Fruit fly (Drosophila melanogaster) whole organism, embryonic: ENCODE measurements around the gene CG10252.

ENCODE experiments used
- Atf-2 ChIP-seq: fragments of 200-800 bp; sonication (Bioruptor generic); optimal IDR thresholded peaks from 2 replicates; lab custom pipeline; 2016; ENCODE audit warnings: missing biosample characterization, missing genetic modification characterization
- Atf3 ChIP-seq: fragments of 200-800 bp; sonication (Bioruptor generic); optimal IDR thresholded peaks from 3 replicates; lab custom pipeline; 2016; ENCODE audit warnings: missing biosample characterization, missing genetic modification characterization
- Awh ChIP-seq: fragments of 200-800 bp; sonication (Bioruptor generic); IDR thresholded peaks from 2 replicates; pipeline ENCODE4, ENCODE4 v1.3.6; 2022; ENCODE audit warnings: missing biosample characterization, missing genetic modification characterization
- CG10209 ChIP-seq: fragments of 200-800 bp; sonication (Bioruptor generic); optimal IDR thresholded peaks from 3 replicates; lab custom pipeline; 2017; ENCODE audit warnings: missing biosample characterization, mild to moderate bottlenecking, missing genetic modification characterization, missing genetic modification reagents
- CG10366 ChIP-seq: fragments of 200-800 bp; sonication (Bioruptor generic); IDR thresholded peaks from 2 replicates; pipeline ENCODE4 v1.3.6; 2022; ENCODE audit warnings: missing biosample characterization, missing genetic modification characterization
- CG10959 ChIP-seq: fragments of 200-800 bp; sonication (Bioruptor generic); IDR thresholded peaks from 2 replicates; pipeline ENCODE4 v1.3.6; 2022; ENCODE audit warnings: missing biosample characterization, missing genetic modification characterization
- CG12155 ChIP-seq: fragments of 200-800 bp; sonication (Bioruptor generic); optimal IDR thresholded peaks from 3 replicates; lab custom pipeline; 2016; ENCODE audit warnings: missing biosample characterization, missing genetic modification characterization
- CG12659 ChIP-seq: fragments of 200-800 bp; sonication (Bioruptor generic); optimal IDR thresholded peaks from 3 replicates; lab custom pipeline; 2017; ENCODE audit warnings: mild to moderate bottlenecking, missing biosample characterization, missing genetic modification reagents, missing genetic modification characterization
- CG12744 ChIP-seq: fragments of 200-800 bp; sonication (Bioruptor generic); optimal IDR thresholded peaks from 2 replicates; lab custom pipeline; 2016; ENCODE audit warnings: missing biosample characterization, missing genetic modification characterization
- CG12942 ChIP-seq: fragments of 200-800 bp; sonication (Bioruptor generic); optimal IDR thresholded peaks from 3 replicates; lab custom pipeline; 2016; ENCODE audit warnings: missing biosample characterization, missing genetic modification characterization
- CG13624 ChIP-seq: fragments of 200-800 bp; sonication (Bioruptor generic); optimal IDR thresholded peaks from 2 replicates; lab custom pipeline; 2016; ENCODE audit warnings: missing biosample characterization, missing genetic modification characterization
- CG17359 ChIP-seq: fragments of 200-800 bp; sonication (Bioruptor generic); optimal IDR thresholded peaks from 3 replicates; lab custom pipeline; 2018; ENCODE audit warnings: missing biosample characterization, mild to moderate bottlenecking, missing genetic modification characterization, moderate library complexity
- CG17802 ChIP-seq: fragments of 200-800 bp; sonication (Bioruptor generic); optimal IDR thresholded peaks from 2 replicates; lab custom pipeline; 2018; ENCODE audit warnings: missing biosample characterization, mild to moderate bottlenecking, missing genetic modification characterization, moderate library complexity
- CG2875 ChIP-seq: fragments of 200-800 bp; sonication (Bioruptor generic); optimal IDR thresholded peaks from 2 replicates; lab custom pipeline; 2017; ENCODE audit warnings: missing biosample characterization, mild to moderate bottlenecking, missing genetic modification characterization, missing genetic modification reagents
- CG30431 ChIP-seq: fragments of 200-800 bp; sonication (Bioruptor generic); optimal IDR thresholded peaks from 2 replicates; lab custom pipeline; 2017; ENCODE audit warnings: missing biosample characterization, missing genetic modification characterization
- CG3163 ChIP-seq: fragments of 200-800 bp; sonication (Bioruptor generic); optimal IDR thresholded peaks from 3 replicates; lab custom pipeline; 2016; ENCODE audit warnings: missing biosample characterization, missing genetic modification characterization
- CG32767 ChIP-seq: fragments of 200-800 bp; sonication (Bioruptor generic); IDR thresholded peaks from 2 replicates; pipeline ENCODE4 v1.3.6; 2022; ENCODE audit warnings: missing biosample characterization, missing genetic modification characterization
- CG4730 ChIP-seq: fragments of 200-800 bp; sonication (Bioruptor generic); IDR thresholded peaks from 2 replicates; pipeline ENCODE4 v1.3.6; 2022; ENCODE audit warnings: missing biosample characterization, missing genetic modification characterization
- CG4820 ChIP-seq: fragments of 200-800 bp; sonication (Bioruptor generic); optimal IDR thresholded peaks from 3 replicates; lab custom pipeline; 2016; ENCODE audit warnings: missing biosample characterization, missing genetic modification characterization
- CG6175 ChIP-seq: fragments of 200-800 bp; sonication (Bioruptor generic); IDR thresholded peaks from 3 replicates; pipeline ENCODE4 v1.3.6; 2022; ENCODE audit warnings: missing biosample characterization, missing genetic modification characterization
- CG6813 ChIP-seq: fragments of 200-800 bp; sonication (Bioruptor generic); optimal IDR thresholded peaks from 2 replicates; lab custom pipeline; 2017; ENCODE audit warnings: missing biosample characterization, missing genetic modification characterization, mild to moderate bottlenecking, moderate library complexity, missing genetic modification reagents
- CG7271 ChIP-seq: fragments of 200-800 bp; sonication (Bioruptor generic); optimal IDR thresholded peaks from 2 replicates; lab custom pipeline; 2018; ENCODE audit warnings: missing biosample characterization, mild to moderate bottlenecking, missing genetic modification characterization, moderate library complexity
- CG7357 ChIP-seq: fragments of 200-800 bp; sonication (Bioruptor generic); IDR thresholded peaks from 3 replicates; pipeline ENCODE4 v1.3.6; 2022; ENCODE audit warnings: missing biosample characterization, missing genetic modification characterization
- CG7372 ChIP-seq: fragments of 200-800 bp; sonication (Bioruptor generic); IDR thresholded peaks from 2 replicates; pipeline ENCODE4 v1.3.6; 2022; ENCODE audit warnings: missing biosample characterization, missing genetic modification characterization
- CG7786 ChIP-seq: fragments of 200-800 bp; sonication (Bioruptor generic); optimal IDR thresholded peaks from 2 replicates; lab custom pipeline; 2016; ENCODE audit warnings: missing biosample characterization, missing genetic modification characterization
- CG9727 ChIP-seq: fragments of 200-800 bp; sonication (Bioruptor generic); optimal IDR thresholded peaks from 3 replicates; lab custom pipeline; 2017; ENCODE audit warnings: missing biosample characterization, mild to moderate bottlenecking, missing genetic modification characterization
- CG9876 ChIP-seq: fragments of 200-800 bp; sonication (Bioruptor generic); optimal IDR thresholded peaks from 2 replicates; lab custom pipeline; 2016; ENCODE audit warnings: missing biosample characterization, missing genetic modification characterization
- CoRest ChIP-seq: fragments of 200-800 bp; sonication (Bioruptor generic); optimal IDR thresholded peaks from 3 replicates; lab custom pipeline; 2018; ENCODE audit warnings: missing biosample characterization, mild to moderate bottlenecking, missing genetic modification characterization, moderate library complexity
- Dll ChIP-seq: fragments of 200-800 bp; sonication (Bioruptor generic); IDR thresholded peaks from 4 replicates; pipeline ENCODE4 v1.3.6; 2022; ENCODE audit warnings: missing biosample characterization, missing genetic modification characterization; ENCODE audit not compliant: partially characterized antibody
- Dp ChIP-seq: fragments of 200-800 bp; sonication (Bioruptor generic); optimal IDR thresholded peaks from 2 replicates; lab custom pipeline; 2018; ENCODE audit warnings: missing biosample characterization, mild to moderate bottlenecking, missing genetic modification characterization, moderate library complexity
- Fer1 ChIP-seq: fragments of 200-800 bp; sonication (Bioruptor generic); optimal IDR thresholded peaks from 2 replicates; lab custom pipeline; 2017; ENCODE audit warnings: missing biosample characterization, mild to moderate bottlenecking, missing genetic modification characterization
- NFAT ChIP-seq: fragments of 200-800 bp; sonication (Bioruptor generic); IDR thresholded peaks from 2 replicates; pipeline ENCODE4 v1.3.6; 2022; ENCODE audit warnings: missing biosample characterization, missing genetic modification characterization
- Stat92E ChIP-seq, 3 experiments: fragments of >200 bp in 2 of 3; fragments of 200-800 bp in 1 of 3; sonication (Bioruptor generic) in 1 of 3; optimal IDR thresholded peaks; 2 replicates each; lab custom pipeline; 2017 to 2019; ENCODE audit warnings: missing biosample characterization in 3 of 3, missing genetic modification characterization in 3 of 3, mild to moderate bottlenecking in 1 of 3, moderate library complexity in 1 of 3
- amos ChIP-seq: fragments of 200-800 bp; sonication (Bioruptor generic); IDR thresholded peaks from 2 replicates; pipeline ENCODE4 v1.3.6; 2022; ENCODE audit warnings: missing biosample characterization, missing genetic modification characterization; ENCODE audit not compliant: partially characterized antibody
- da ChIP-seq: fragments of 200-800 bp; sonication (Bioruptor generic); optimal IDR thresholded peaks from 2 replicates; lab custom pipeline; 2016; ENCODE audit warnings: missing biosample characterization, missing genetic modification characterization
- en ChIP-seq: fragments of 200-800 bp; sonication (Bioruptor generic); optimal IDR thresholded peaks from 2 replicates; lab custom pipeline; 2016; ENCODE audit warnings: missing biosample characterization, missing genetic modification characterization
- h ChIP-seq: fragments of >200 bp; optimal IDR thresholded peaks from 2 replicates; lab custom pipeline; 2017
- kay ChIP-seq: fragments of 200-800 bp; sonication (Bioruptor generic); optimal IDR thresholded peaks from 2 replicates; lab custom pipeline; 2016; ENCODE audit warnings: missing biosample characterization, missing genetic modification characterization
- lbe ChIP-seq: fragments of 200-800 bp; sonication (Bioruptor generic); optimal IDR thresholded peaks from 2 replicates; lab custom pipeline; 2016; ENCODE audit warnings: missing biosample characterization, mild to moderate bottlenecking, missing genetic modification characterization
- lov ChIP-seq, 2 experiments: fragments of 200-800 bp in 1 of 2; fragments of >200 bp in 1 of 2; sonication (Bioruptor generic) in 1 of 2; IDR thresholded peaks in 1 of 2; optimal IDR thresholded peaks in 1 of 2; 2 replicates in 1 of 2; 3 replicates in 1 of 2; pipeline versions ENCODE4 v1.3.6 to Lab custom; 2017 to 2022; ENCODE audit warnings: missing biosample characterization in 1 of 2, missing genetic modification characterization in 1 of 2
- maf-S ChIP-seq: fragments of 200-800 bp; sonication (Bioruptor generic); optimal IDR thresholded peaks from 2 replicates; lab custom pipeline; 2016; ENCODE audit warnings: missing biosample characterization, missing genetic modification characterization
- nerfin-2 ChIP-seq: fragments of 200-800 bp; sonication (Bioruptor generic); IDR thresholded peaks from 2 replicates; pipeline ENCODE4 v1.3.6; 2022; ENCODE audit warnings: missing biosample characterization, missing genetic modification characterization; ENCODE audit not compliant: partially characterized antibody
- oc ChIP-seq: fragments of 200-800 bp; sonication (Bioruptor generic); optimal IDR thresholded peaks from 2 replicates; lab custom pipeline; 2018; ENCODE audit warnings: missing biosample characterization, mild to moderate bottlenecking, missing genetic modification characterization, moderate library complexity
- pnt ChIP-seq: fragments of 200-800 bp; sonication (Bioruptor generic); optimal IDR thresholded peaks from 3 replicates; lab custom pipeline; 2016; ENCODE audit warnings: missing biosample characterization, missing genetic modification characterization
- sd ChIP-seq: fragments of 200-800 bp; sonication (Bioruptor generic); optimal IDR thresholded peaks from 3 replicates; lab custom pipeline; 2018; ENCODE audit warnings: missing biosample characterization, mild to moderate bottlenecking, missing genetic modification characterization, moderate library complexity
- slp2 ChIP-seq: fragments of 200-800 bp; sonication (Bioruptor generic); optimal IDR thresholded peaks from 2 replicates; lab custom pipeline; 2016; ENCODE audit warnings: missing biosample characterization, missing genetic modification characterization
- sna ChIP-seq: fragments of 200-800 bp; sonication (Bioruptor generic); IDR thresholded peaks from 2 replicates; pipeline ENCODE4 v1.3.6; 2022; ENCODE audit warnings: missing biosample characterization, missing genetic modification characterization; ENCODE audit not compliant: partially characterized antibody
- tna ChIP-seq: fragments of 200-800 bp; sonication (Bioruptor generic); IDR thresholded peaks from 2 replicates; pipeline ENCODE4 v1.3.6; 2022; ENCODE audit warnings: missing biosample characterization, missing genetic modification characterization; ENCODE audit not compliant: partially characterized antibody
- wor ChIP-seq: fragments of 200-800 bp; sonication (Bioruptor generic); IDR thresholded peaks from 2 replicates; pipeline ENCODE4 v1.3.6; 2022; ENCODE audit warnings: missing biosample characterization, missing genetic modification characterization
- z ChIP-seq: fragments of 200-800 bp; sonication (Bioruptor generic); IDR thresholded peaks from 3 replicates; pipeline ENCODE4 v1.3.6; 2022; ENCODE audit warnings: missing biosample characterization, missing genetic modification characterization

The CG10252 gene

DNA sequence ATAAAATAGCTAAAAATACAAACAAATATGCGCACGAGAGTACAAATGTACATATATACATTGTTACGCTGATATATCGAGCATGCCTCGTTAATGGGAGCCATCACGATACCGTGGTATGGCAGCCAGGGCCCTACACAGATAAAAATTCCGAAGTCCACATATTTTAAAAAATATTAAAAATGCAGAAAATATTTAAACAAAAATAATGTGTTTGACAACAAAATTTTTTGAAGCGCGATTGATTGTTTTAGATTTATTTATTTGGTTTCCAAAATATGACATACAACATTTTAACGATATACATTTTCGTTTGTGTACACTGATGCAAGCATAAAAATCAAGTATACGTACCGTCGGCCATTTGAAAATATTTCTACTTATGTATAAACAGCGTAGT is 30.7 kb upstream of the CG10252 start (continued):
- TF ChIP-seq Atf3 (no peak), CG7357 (GFP tag; lab: Robert Waterston, UW) (peak; percentile 67), amos (GFP tag; lab: Robert Waterston, UW) (no peak), h (lab: Kevin White, UChicago) (no peak), en (GFP tag; lab: Kevin White, UChicago) (peak; percentile 42), nerfin-2 (GFP tag; lab: Robert Waterston, UW) (no peak), CG32767 (GFP tag; lab: Robert Waterston, UW) (0 out of 2 replicates have a peak, but pooled peaks have one; percentile 18), wor (GFP tag; lab: Robert Waterston, UW) (0 out of 2 replicates have a peak, but pooled peaks have one; percentile 34), CG2875 (no peak), CG7372 (peak; percentile 81), maf-S (peak; percentile 73), CG3163 (peak; percentile 40), CG9727 (GFP tag; lab: Kevin White, UChicago) (peak; percentile 85), Awh (0 out of 2 replicates have a peak, but pooled peaks have one; percentile 46), CG6175 (GFP tag; lab: Robert Waterston, UW) (peak; percentile 79; the same call in 2 of the 3 replicates), sd (peak; percentile 81), CG7271 (tag; lab: Kevin White, UChicago) (no peak), Fer1 (peak; percentile 90), NFAT (GFP tag; lab: Robert Waterston, UW) (peak; percentile 71), tna (GFP tag; lab: Robert Waterston, UW) (no peak), CG12155 (GFP tag; lab: Kevin White, UChicago) (peak; percentile 84), kay (GFP tag; lab: Kevin White, UChicago) (peak; percentile 51), CG10366 (peak; percentile 77), CoRest (peak; percentile 81), Atf-2 (GFP tag; lab: Kevin White, UChicago) (peak; percentile 29), slp2 (GFP tag; lab: Kevin White, UChicago) (peak; percentile 61), CG6813 (GFP tag; lab: Kevin White, UChicago) (peak; percentile 65), lbe (GFP tag; lab: Kevin White, UChicago) (peak; percentile 52), CG17802 (tag; lab: Kevin White, UChicago) (peak; percentile 5), Dll (GFP tag; lab: Robert Waterston, UW) (no peak), Stat92E (GFP tag; optimal IDR thresholded peaks at IDR 0.05; lab: Kevin White, UChicago) (no peak), CG9876 (GFP tag; lab: Kevin White, UChicago) (peak; percentile 1), z (GFP tag; lab: Robert Waterston, UW) (no peak), CG30431 (GFP tag; lab: Kevin White, UChicago) (peak; percentile 29), CG4730 (GFP tag; lab: Robert Waterston, UW) (peak; percentile 72), Dp (no peak), oc (no peak), CG10959 (GFP tag; lab: Robert Waterston, UW) (no peak), lov (optimal IDR thresholded peaks at IDR 0.05; lab: Kevin White, UChicago) (no peak), lov (GFP tag; IDR thresholded peaks at IDR 0.05; lab: Robert Waterston, UW) (no peak), CG4820 (GFP tag; lab: Kevin White, UChicago) (peak; percentile 52), CG7786 (GFP tag; lab: Kevin White, UChicago) (peak; percentile 76), CG13624 (GFP tag; lab: Kevin White, UChicago) (peak; percentile 78), sna (GFP tag; lab: Robert Waterston, UW) (no peak), pnt (GFP tag; lab: Kevin White, UChicago) (peak; percentile 49), CG10209 (GFP tag; lab: Kevin White, UChicago) (peak; percentile 75), CG12659 (GFP tag; lab: Kevin White, UChicago) (peak; percentile 86), CG17359 (tag; lab: Kevin White, UChicago) (peak; percentile 85), da (no peak), CG12744 (GFP tag; lab: Kevin White, UChicago) (peak; percentile 53), CG12942 (GFP tag; lab: Kevin White, UChicago) (peak; percentile 44)
